Fruit fly (Drosophila melanogaster) whole organism: Measurements from ENCODE around the gene stnB.

Experiments used
- CG8478 ChIP-seq: fragments of >200 bp; optimal IDR thresholded peaks from 2 replicates; lab custom pipeline; 2018; ENCODE audit warnings: inconsistent platforms
- Dll ChIP-seq: fragments of >200 bp; optimal IDR thresholded peaks from 2 replicates; lab custom pipeline; 2017
- EcR ChIP-seq, 2 experiments: fragments of >200 bp; optimal IDR thresholded peaks; 2 replicates each; lab custom pipeline; 2017; ENCODE audit warnings: missing biosample characterization in 2 of 2, missing genetic modification characterization in 2 of 2, missing genetic modification reagents in 2 of 2
- pan ChIP-seq: fragments of >200 bp; optimal IDR thresholded peaks from 2 replicates; lab custom pipeline; 2017
- usp ChIP-seq: fragments of >200 bp; optimal IDR thresholded peaks from 2 replicates; lab custom pipeline; 2017; ENCODE audit warnings: missing biosample characterization, missing genetic modification characterization, mixed read lengths

DNA sequence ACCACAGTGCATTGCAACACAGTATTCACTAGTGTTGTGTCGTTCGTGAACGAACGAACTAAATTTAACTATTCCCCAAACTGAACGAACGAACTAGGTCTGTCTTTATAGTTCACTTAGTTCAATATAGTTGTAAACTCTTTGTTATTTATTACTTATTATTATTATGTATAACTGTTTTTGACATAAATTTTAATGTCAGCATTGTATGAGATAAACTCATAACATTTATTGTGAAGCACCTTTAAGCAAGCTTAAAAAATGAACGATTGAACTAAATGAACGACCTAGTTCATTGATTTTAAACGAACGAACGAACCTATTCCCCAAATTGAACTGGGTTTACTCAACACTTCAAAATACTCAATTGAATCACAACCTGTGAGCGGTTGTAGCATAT is 2.5 kb upstream of the stnB start:
- no peak for TF ChIP-seq CG8478 (lab: Kevin White, UChicago)
- TF ChIP-seq usp (GFP tag; lab: Kevin White, UChicago), result no peak
- TF ChIP-seq EcR (GFP tag; optimal IDR thresholded peaks at IDR 0.05; lab: Kevin White, UChicago), result no peak
- no peak for TF ChIP-seq pan (lab: Kevin White, UChicago)
- TF ChIP-seq Dll (lab: Kevin White, UChicago), result no peak
